Worm (Caenorhabditis elegans) whole organism, mixed stage, embryonic: ENCODE results near the gene ZK856.11.

Experiments used
- blmp-1 ChIP-seq: fragments of 150-350 bp; optimal IDR thresholded peaks from 2 replicates; lab custom pipeline; 2014; ENCODE audit warnings: missing biosample characterization, missing genetic modification characterization
- ceh-43 ChIP-seq: fragments of 200-800 bp; sonication (Bioruptor generic); optimal IDR thresholded peaks from 2 replicates; lab custom pipeline; 2018; ENCODE audit warnings: mild to moderate bottlenecking, missing genetic modification characterization, moderate library complexity, missing compliant biosample characterization
- ceh-83 ChIP-seq: fragments of 200-800 bp; sonication (Bioruptor generic); optimal IDR thresholded peaks from 2 replicates; lab custom pipeline; 2018; ENCODE audit warnings: mild to moderate bottlenecking, missing genetic modification characterization, missing compliant biosample characterization
- drap-1 ChIP-seq: fragments of 200-800 bp; sonication (Bioruptor generic); optimal IDR thresholded peaks from 3 replicates; lab custom pipeline; 2018; ENCODE audit warnings: mild to moderate bottlenecking, missing genetic modification characterization, missing compliant biosample characterization
- elt-1 ChIP-seq: sonication (generic microtip); optimal IDR thresholded peaks from 2 replicates; lab custom pipeline; 2017; ENCODE audit warnings: missing genetic modification characterization, mild to moderate bottlenecking, missing compliant biosample characterization, antibody characterized with exemption, moderate library complexity, borderline replicate concordance; ENCODE audit not compliant: insufficient read depth
- elt-3 ChIP-seq: fragments of 150-350 bp; optimal IDR thresholded peaks from 2 replicates; lab custom pipeline; 2014; ENCODE audit warnings: missing biosample characterization, missing genetic modification characterization
- flh-1 ChIP-seq: fragments of 200-800 bp; sonication (Bioruptor generic); optimal IDR thresholded peaks from 2 replicates; lab custom pipeline; 2018; ENCODE audit warnings: mild to moderate bottlenecking, missing genetic modification characterization, moderate library complexity, missing compliant biosample characterization
- ham-2 ChIP-seq: fragments of 200-800 bp; sonication (Bioruptor generic); optimal IDR thresholded peaks from 2 replicates; lab custom pipeline; 2018; ENCODE audit warnings: mild to moderate bottlenecking, missing genetic modification characterization, missing compliant biosample characterization
- lin-13 ChIP-seq: fragments of 150-350 bp; optimal IDR thresholded peaks from 2 replicates; lab custom pipeline; 2014; ENCODE audit warnings: missing biosample characterization, missing genetic modification characterization
- lin-32 ChIP-seq: fragments of 200-800 bp; sonication (Bioruptor generic); optimal IDR thresholded peaks from 2 replicates; lab custom pipeline; 2018; ENCODE audit warnings: mild to moderate bottlenecking, missing genetic modification characterization, missing compliant biosample characterization
- lsy-2 ChIP-seq: fragments of 150-350 bp; optimal IDR thresholded peaks from 2 replicates; lab custom pipeline; 2014; ENCODE audit warnings: missing biosample characterization, missing genetic modification characterization
- mab-5 ChIP-seq: fragments of 150-350 bp; optimal IDR thresholded peaks from 2 replicates; lab custom pipeline; 2014; ENCODE audit warnings: missing biosample characterization, missing genetic modification characterization
- mep-1 ChIP-seq: fragments of 150-350 bp; optimal IDR thresholded peaks from 2 replicates; lab custom pipeline; 2017; ENCODE audit warnings: missing biosample characterization, missing genetic modification reagents, missing genetic modification characterization, inconsistent platforms
- nhr-12 ChIP-seq: fragments of 150-350 bp; optimal IDR thresholded peaks from 2 replicates; lab custom pipeline; 2014; ENCODE audit warnings: missing biosample characterization, missing genetic modification characterization
- nhr-2 ChIP-seq: fragments of 150-350 bp; optimal IDR thresholded peaks from 2 replicates; lab custom pipeline; 2014; ENCODE audit warnings: missing biosample characterization, missing genetic modification characterization
- nhr-237 ChIP-seq: fragments of 150-350 bp; optimal IDR thresholded peaks from 2 replicates; lab custom pipeline; 2014; ENCODE audit warnings: missing biosample characterization, missing genetic modification characterization
- nhr-28 ChIP-seq: fragments of 150-350 bp; optimal IDR thresholded peaks from 2 replicates; lab custom pipeline; 2014; ENCODE audit warnings: missing biosample characterization, missing genetic modification characterization
- nhr-76 ChIP-seq: sonication (generic microtip); optimal IDR thresholded peaks from 2 replicates; lab custom pipeline; 2017; ENCODE audit warnings: missing biosample characterization, missing genetic modification characterization
- pha-4 ChIP-seq: fragments of 150-350 bp; optimal IDR thresholded peaks from 2 replicates; lab custom pipeline; 2018; ENCODE audit warnings: missing biosample characterization, missing genetic modification reagents, missing genetic modification characterization
- sem-2 ChIP-seq: fragments of 200-800 bp; sonication (Bioruptor generic); optimal IDR thresholded peaks from 2 replicates; lab custom pipeline; 2018; ENCODE audit warnings: mild to moderate bottlenecking, missing genetic modification characterization, missing compliant biosample characterization
- snpc-4 ChIP-seq: fragments of 150-350 bp; optimal IDR thresholded peaks from 2 replicates; lab custom pipeline; 2014; ENCODE audit warnings: missing biosample characterization, missing genetic modification characterization
- sptf-1 ChIP-seq: sonication (generic microtip); optimal IDR thresholded peaks from 2 replicates; lab custom pipeline; 2017; ENCODE audit warnings: mild to moderate bottlenecking, missing genetic modification characterization, moderate library complexity, missing compliant biosample characterization
- unc-120 ChIP-seq: sonication (generic microtip); optimal IDR thresholded peaks from 2 replicates; lab custom pipeline; 2017; ENCODE audit warnings: missing genetic modification characterization, missing compliant biosample characterization; ENCODE audit not compliant: poor library complexity, severe bottlenecking
- unc-39 ChIP-seq: fragments of 150-350 bp; optimal IDR thresholded peaks from 2 replicates; lab custom pipeline; 2014; ENCODE audit warnings: missing biosample characterization, missing genetic modification characterization
- unc-62 ChIP-seq: fragments of 150-350 bp; optimal IDR thresholded peaks from 2 replicates; lab custom pipeline; 2014; ENCODE audit warnings: missing biosample characterization, missing genetic modification reagents, missing genetic modification characterization
- zip-8 ChIP-seq: fragments of 150-350 bp; optimal IDR thresholded peaks from 2 replicates; lab custom pipeline; 2014; ENCODE audit warnings: missing biosample characterization, missing genetic modification characterization
- ztf-11 ChIP-seq: fragments of 150-350 bp; optimal IDR thresholded peaks from 2 replicates; lab custom pipeline; 2014; ENCODE audit warnings: missing biosample characterization, missing genetic modification characterization

The ZK856.11 gene

DNA sequence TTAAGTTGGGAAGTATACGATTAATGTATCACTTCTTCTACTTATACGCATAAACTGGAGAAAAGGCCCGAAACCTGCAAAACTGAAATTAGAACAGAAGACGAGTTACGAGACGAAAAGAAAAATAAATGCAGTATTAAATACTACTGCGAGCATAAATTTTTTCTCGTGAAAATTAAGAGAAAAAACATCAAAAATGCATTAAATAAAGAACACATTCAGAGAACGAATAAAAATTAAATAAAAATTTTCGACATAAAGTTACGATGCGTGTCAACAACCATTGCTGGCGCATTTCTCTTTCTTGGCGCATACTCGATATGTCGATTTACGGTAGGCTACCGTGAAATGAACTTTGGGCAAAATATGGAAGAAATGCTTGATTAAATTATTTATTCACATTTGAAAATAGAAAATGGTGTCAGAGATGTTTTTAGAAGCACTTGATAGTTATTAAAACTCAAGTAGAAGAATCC is at the start of gene ZK856.11, which contains the start of gene ZK856.19:
TSS of gene ZK856.11 (minus strand) at position 76 of the 476 bp plus-strand sequence.
TSS of gene ZK856.19 (minus strand) at position 51 of the 476 bp plus-strand sequence.
- TF ChIP-seq unc-120 (tag; lab: Kevin White, UChicago) (peak; percentile 65), zip-8 (tag; lab: Kevin White, UChicago) (no peak), lsy-2 (tag; lab: Kevin White, UChicago) (peak; percentile 62), elt-3 (tag; lab: Kevin White, UChicago) (no peak), pha-4 (tag; lab: Kevin White, UChicago) (peak; percentile 37), blmp-1 (tag; lab: Kevin White, UChicago) (no peak)

ce11 chrV:10252682-10253081 is 47.9 kb upstream of the ZK856.11 start:
- no peak for TF ChIP-seq lin-13 (tag; lab: Kevin White, UChicago)
- no peak for TF ChIP-seq ztf-11 (tag; lab: Kevin White, UChicago)
- TF ChIP-seq, all 35 proteins: peak for 0

ce11 chrV:10249515-10249914 is 44.8 kb upstream of the ZK856.11 start:
- TF ChIP-seq unc-62 (GFP tag; lab: Kevin White, UChicago): no peak
- TF ChIP-seq ceh-43: no peak
- TF ChIP-seq lsy-2 (tag; lab: Kevin White, UChicago): no peak
- no peak for TF ChIP-seq zip-8 (tag; lab: Kevin White, UChicago)
- no peak for TF ChIP-seq drap-1 (GFP tag; lab: Kevin White, UChicago)
- TF ChIP-seq mab-5: no peak
- TF ChIP-seq nhr-76 (tag; lab: Kevin White, UChicago): no peak
- no peak for TF ChIP-seq elt-1
- TF ChIP-seq mep-1 (tag; lab: Kevin White, UChicago): no peak
- TF ChIP-seq nhr-28: no peak
- TF ChIP-seq sem-2 (GFP tag; lab: Kevin White, UChicago): no peak
- TF ChIP-seq lin-32 (GFP tag; lab: Kevin White, UChicago): no peak
- no peak for TF ChIP-seq ceh-83 (GFP tag; lab: Kevin White, UChicago)
- no peak for TF ChIP-seq nhr-237 (tag; lab: Kevin White, UChicago)
- TF ChIP-seq nhr-12 (tag; lab: Kevin White, UChicago): no peak
- no peak for TF ChIP-seq blmp-1 (tag; lab: Kevin White, UChicago)
- TF ChIP-seq ztf-11 (tag; lab: Kevin White, UChicago): no peak
- TF ChIP-seq elt-3 (tag; lab: Kevin White, UChicago): no peak
- no peak for TF ChIP-seq unc-39 (tag; lab: Kevin White, UChicago)

- no peak for TF ChIP-seq snpc-4
- no peak for TF ChIP-seq ceh-83 (GFP tag; lab: Kevin White, UChicago)
- no peak for TF ChIP-seq unc-120 (tag; lab: Kevin White, UChicago)
- TF ChIP-seq nhr-237 (tag; lab: Kevin White, UChicago): no peak
- TF ChIP-seq unc-62 (GFP tag; lab: Kevin White, UChicago): no peak
- TF ChIP-seq nhr-76 (tag; lab: Kevin White, UChicago): no peak
Observed at ce11 chrV:10248255-10248979, 43.7 kb upstream of the ZK856.11 start, which contains the start of gene akt-1. TSS of gene akt-1 (plus strand) at chrV:10248905.

DNA sequence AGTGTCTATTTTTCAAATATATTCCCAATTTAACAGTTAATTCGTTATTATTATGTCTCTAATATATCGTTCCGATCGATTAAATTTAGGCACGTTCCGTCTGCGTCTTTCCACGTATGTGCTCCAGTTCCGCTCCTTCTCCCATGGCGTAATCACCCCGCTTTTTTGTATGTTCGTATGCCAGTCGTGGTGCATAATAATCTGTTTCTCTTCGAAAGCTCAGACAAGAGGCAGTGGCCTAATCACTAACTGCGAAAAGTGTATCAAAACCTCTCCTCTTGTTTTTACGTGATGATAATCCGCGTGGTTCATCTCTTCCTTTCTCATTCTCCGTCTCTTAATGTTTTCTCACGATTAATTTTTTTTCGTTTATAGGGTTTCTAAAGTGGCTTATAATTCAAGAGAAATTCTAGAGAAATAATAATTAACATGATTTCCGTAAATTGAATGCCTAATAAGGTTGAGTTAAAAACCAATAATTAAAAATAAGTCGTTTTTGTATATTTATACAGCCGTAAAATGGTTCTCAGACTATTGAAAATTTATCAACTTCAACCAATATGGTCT is 43.0 kb upstream of the ZK856.11 start:
- TF ChIP-seq sptf-1 (tag; lab: Kevin White, UChicago): no peak
- no peak for TF ChIP-seq nhr-237 (tag; lab: Kevin White, UChicago)
- TF ChIP-seq lin-13 (tag; lab: Kevin White, UChicago): no peak
- no peak for TF ChIP-seq nhr-28
- no peak for TF ChIP-seq sem-2 (GFP tag; lab: Kevin White, UChicago)
- no peak for TF ChIP-seq nhr-12 (tag; lab: Kevin White, UChicago)
- no peak for TF ChIP-seq nhr-2
- TF ChIP-seq ceh-43: no peak
- TF ChIP-seq unc-120 (tag; lab: Kevin White, UChicago): no peak
- no peak for TF ChIP-seq ham-2 (GFP tag; lab: Kevin White, UChicago)
- no peak for TF ChIP-seq mep-1 (tag; lab: Kevin White, UChicago)
- TF ChIP-seq flh-1: no peak
- TF ChIP-seq unc-62 (GFP tag; lab: Kevin White, UChicago): no peak
- TF ChIP-seq, all 35 proteins: peak for 0
